Fruit fly (Drosophila melanogaster): ENCODE measurements around the gene CG9231.

dm6 chr3L:19569407-19569806, 16.4 kb downstream of the CG9231 start:
- TF ChIP-seq CG33557 (GFP tag; optimal IDR thresholded peaks at IDR 0.05): no peak
- TF ChIP-seq insv (GFP tag; optimal IDR thresholded peaks at IDR 0.05): no peak
- no peak for TF ChIP-seq Dbx (GFP tag; IDR thresholded peaks at IDR 0.05)
- no peak for TF ChIP-seq CG30403 (GFP tag; optimal IDR thresholded peaks at IDR 0.05)
- no peak for TF ChIP-seq CG17568 (GFP tag; optimal IDR thresholded peaks at IDR 0.05)

All from whole organism, embryonic.